Fruit fly (Drosophila melanogaster): ENCODE results near the gene MtnA.
A peak's percentile ranks its signal among the peaks of the same experiment; 100 is the strongest.

Gene MtnA

DNA sequence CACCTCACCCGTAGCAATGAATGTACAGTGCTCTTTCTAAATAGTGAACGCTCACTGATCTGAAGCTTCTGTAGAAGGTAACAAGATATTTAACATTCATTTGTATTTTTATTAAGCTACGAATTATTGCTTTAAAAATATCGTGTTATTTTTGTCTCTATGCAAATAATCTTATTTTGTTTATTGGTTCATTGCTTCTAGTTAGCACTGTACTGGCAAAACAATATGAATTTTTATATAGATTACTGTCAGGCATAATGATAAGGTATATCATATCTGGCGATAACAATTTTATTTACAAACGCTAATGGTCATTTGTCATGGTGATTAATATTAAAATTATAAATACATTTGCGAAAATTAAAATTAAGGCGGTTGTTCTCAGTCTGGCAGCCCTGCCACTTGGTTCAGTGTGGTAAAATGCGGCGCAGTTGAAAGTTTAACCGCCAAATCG lies 12.6 kb downstream of the MtnA start, which contains the start of gene CG9471 (continued):
- TF ChIP-seq ems (GFP tag; optimal IDR thresholded peaks at IDR 0.05) = peak; percentile 85
- no peak for TF ChIP-seq cad (GFP tag; optimal IDR thresholded peaks at IDR 0.05)
- peak; percentile 93 for TF ChIP-seq ind (GFP tag; optimal IDR thresholded peaks at IDR 0.05)
- TF ChIP-seq otp (GFP tag; IDR thresholded peaks at IDR 0.05) = peak; percentile 85; the same call in 2 of the 3 replicates
- peak; percentile 75 for TF ChIP-seq Nf-YB (GFP tag; optimal IDR thresholded peaks at IDR 0.05)
- no peak for TF ChIP-seq Dll (GFP tag; IDR thresholded peaks at IDR 0.05; ENCODE audit: partially characterized antibody)
- TF ChIP-seq CG17802 (tag; optimal IDR thresholded peaks at IDR 0.05) = peak; percentile 50
- TF ChIP-seq CG9817 (tag; optimal IDR thresholded peaks at IDR 0.05) = peak; percentile 92
- TF ChIP-seq dan (GFP tag; IDR thresholded peaks at IDR 0.05) = peak; percentile 69
- no peak for TF ChIP-seq lov (optimal IDR thresholded peaks at IDR 0.05)
- peak; percentile 87 for TF ChIP-seq lov (GFP tag; IDR thresholded peaks at IDR 0.05)
- peak; percentile 26 for TF ChIP-seq CTCF (GFP tag; optimal IDR thresholded peaks at IDR 0.05)
- peak; percentile 92 for TF ChIP-seq CG11504 (tag; optimal IDR thresholded peaks at IDR 0.05)
- TF ChIP-seq CG10267 (tag; optimal IDR thresholded peaks at IDR 0.05) = peak; percentile 89
- TF ChIP-seq Hr78 (GFP tag; optimal IDR thresholded peaks at IDR 0.05) = peak in 1 of 2 experiments; percentile 73
- peak; percentile 37 for TF ChIP-seq BEAF-32 (GFP tag; optimal IDR thresholded peaks at IDR 0.05)
- TF ChIP-seq Dp (GFP tag; optimal IDR thresholded peaks at IDR 0.05) = peak; percentile 90
- TF ChIP-seq D (optimal IDR thresholded peaks at IDR 0.05) = no peak
- peak; percentile 78 for TF ChIP-seq D (GFP tag; optimal IDR thresholded peaks at IDR 0.05)
- peak; percentile 85 for TF ChIP-seq NK7.1 (GFP tag; optimal IDR thresholded peaks at IDR 0.05)
- TF ChIP-seq ap (GFP tag; IDR thresholded peaks at IDR 0.05) = peak; percentile 90
- peak; percentile 93 for TF ChIP-seq Meics (GFP tag; optimal IDR thresholded peaks at IDR 0.05)
- TF ChIP-seq h (optimal IDR thresholded peaks at IDR 0.05) = no peak
- no peak for TF ChIP-seq Trl (optimal IDR thresholded peaks at IDR 0.05)
- TF ChIP-seq Trl (GFP tag; optimal IDR thresholded peaks at IDR 0.05) = peak; percentile 93
- peak; percentile 70 for TF ChIP-seq CG5180 (GFP tag; optimal IDR thresholded peaks at IDR 0.05)
- TF ChIP-seq CG14710 (tag; optimal IDR thresholded peaks at IDR 0.05) = peak; percentile 86
- TF ChIP-seq pfk (GFP tag; optimal IDR thresholded peaks at IDR 0.05) = peak; percentile 25
- peak; percentile 94 for TF ChIP-seq dysf (GFP tag; IDR thresholded peaks at IDR 0.05)
- TF ChIP-seq croc (GFP tag; conservative IDR thresholded peaks at IDR 0.05) = peak; percentile 80
- TF ChIP-seq CG1647 (GFP tag; optimal IDR thresholded peaks at IDR 0.05) = peak; percentile 85
- peak; percentile 89 for TF ChIP-seq Antp (GFP tag; optimal IDR thresholded peaks at IDR 0.05)
- TF ChIP-seq cwo (GFP tag; optimal IDR thresholded peaks at IDR 0.05) = peak; percentile 85
- TF ChIP-seq gro (GFP tag; optimal IDR thresholded peaks at IDR 0.05) = peak; percentile 89
- TF ChIP-seq az2 (GFP tag; optimal IDR thresholded peaks at IDR 0.05) = peak; percentile 93
- TF ChIP-seq CG14441 (GFP tag; IDR thresholded peaks at IDR 0.05) = peak; percentile 91
- no peak for TF ChIP-seq Tbp (GFP tag; optimal IDR thresholded peaks at IDR 0.05)
- peak; percentile 91 for TF ChIP-seq CG13775 (GFP tag; optimal IDR thresholded peaks at IDR 0.05)
- TF ChIP-seq Atf-2 (GFP tag; optimal IDR thresholded peaks at IDR 0.05) = peak; percentile 82
- peak; percentile 92 for TF ChIP-seq CG2712 (tag; optimal IDR thresholded peaks at IDR 0.05)
- peak; percentile 89 for TF ChIP-seq CG4820 (GFP tag; optimal IDR thresholded peaks at IDR 0.05)
- peak; percentile 94 for TF ChIP-seq CG10543 (GFP tag; optimal IDR thresholded peaks at IDR 0.05)
- TF ChIP-seq trem (tag; optimal IDR thresholded peaks at IDR 0.05) = peak; percentile 90
- TF ChIP-seq B-H2 (GFP tag; optimal IDR thresholded peaks at IDR 0.05) = peak; percentile 91
- TF ChIP-seq CG12155 (GFP tag; optimal IDR thresholded peaks at IDR 0.05) = peak; percentile 93
- peak; percentile 73 for TF ChIP-seq sim (GFP tag; IDR thresholded peaks at IDR 0.05)
- TF ChIP-seq CG7357 (GFP tag; IDR thresholded peaks at IDR 0.05) = peak; percentile 83
- TF ChIP-seq ken (GFP tag; IDR thresholded peaks at IDR 0.05) = peak; percentile 77
- TF ChIP-seq CG13894 (tag; optimal IDR thresholded peaks at IDR 0.05) = peak; percentile 87
- peak; percentile 57 for TF ChIP-seq CG31388 (GFP tag; optimal IDR thresholded peaks at IDR 0.05)
- peak; percentile 94 for TF ChIP-seq ranshi (GFP tag; IDR thresholded peaks at IDR 0.05)
- peak; percentile 83 for TF ChIP-seq CG31224 (GFP tag; IDR thresholded peaks at IDR 0.05)
- peak; percentile 88 for TF ChIP-seq CG4854 (GFP tag; optimal IDR thresholded peaks at IDR 0.05)
